Worm (Caenorhabditis elegans) whole organism, early embryonic: Measurements from ENCODE around the gene W02H5.2.

Source experiments
- B0310.2 ChIP-seq: sonication (generic microtip); optimal IDR thresholded peaks from 2 replicates; lab custom pipeline; 2016; ENCODE audit warnings: mild to moderate bottlenecking, missing genetic modification characterization, missing compliant biosample characterization
- F13C5.2 ChIP-seq: sonication (generic microtip); optimal IDR thresholded peaks from 2 replicates; lab custom pipeline; 2017; ENCODE audit warnings: mild to moderate bottlenecking, missing genetic modification characterization, inconsistent platforms, missing compliant biosample characterization
- aly-1 ChIP-seq: sonication (generic microtip); optimal IDR thresholded peaks from 2 replicates; lab custom pipeline; 2016; ENCODE audit warnings: missing genetic modification characterization, missing compliant biosample characterization
- ama-1 ChIP-seq: fragments of 150-350 bp; optimal IDR thresholded peaks from 2 replicates; lab custom pipeline; 2014
- ceh-13 ChIP-seq: fragments of 200-800 bp; sonication (Bioruptor generic); optimal IDR thresholded peaks from 2 replicates; lab custom pipeline; 2018; ENCODE audit warnings: mild to moderate bottlenecking, missing genetic modification characterization, missing compliant biosample characterization
- ceh-36 ChIP-seq: sonication (generic microtip); optimal IDR thresholded peaks from 2 replicates; lab custom pipeline; 2016; ENCODE audit warnings: missing genetic modification characterization, inconsistent platforms, missing compliant biosample characterization
- ets-7 ChIP-seq: sonication (generic microtip); optimal IDR thresholded peaks from 2 replicates; lab custom pipeline; 2016; ENCODE audit warnings: missing genotype, missing genetic modification characterization, missing compliant biosample characterization
- flt-1 ChIP-seq: fragments of 200-800 bp; sonication (Bioruptor generic); IDR thresholded peaks from 2 replicates; pipeline ENCODE4 v1.3.6; 2022; ENCODE audit warnings: missing genetic modification characterization, missing compliant biosample characterization
- hmbx-1 ChIP-seq: sonication (generic microtip); optimal IDR thresholded peaks from 2 replicates; lab custom pipeline; 2016; ENCODE audit warnings: mild to moderate bottlenecking, missing genetic modification characterization, missing compliant biosample characterization
- hmg-4 ChIP-seq: fragments of 200-800 bp; sonication (Bioruptor generic); optimal IDR thresholded peaks from 2 replicates; lab custom pipeline; 2018; ENCODE audit warnings: mild to moderate bottlenecking, missing genetic modification characterization, missing compliant biosample characterization
- hnd-1 ChIP-seq: sonication (generic microtip); optimal IDR thresholded peaks from 2 replicates; lab custom pipeline; 2016; ENCODE audit warnings: missing genetic modification characterization, missing compliant biosample characterization
- pes-1 ChIP-seq: fragments of 200-800 bp; sonication (Bioruptor generic); IDR thresholded peaks from 2 replicates; pipeline ENCODE4 v1.3.6; 2022; ENCODE audit warnings: missing genetic modification reagents, missing genetic modification characterization, missing compliant biosample characterization
- scrt-1 ChIP-seq: fragments of 200-800 bp; sonication (Bioruptor generic); IDR thresholded peaks from 2 replicates; pipeline ENCODE4 v1.3.6; 2022; ENCODE audit warnings: missing genetic modification characterization, missing compliant biosample characterization
- sea-1 ChIP-seq: fragments of 200-800 bp; sonication (Bioruptor generic); conservative IDR thresholded peaks from 2 replicates; pipeline ENCODE4 v1.3.6; 2022; ENCODE audit warnings: missing genetic modification characterization, missing compliant biosample characterization
- tbx-11 ChIP-seq: fragments of 200-800 bp; sonication (Bioruptor generic); IDR thresholded peaks from 2 replicates; pipeline ENCODE4 v1.3.6; 2022; ENCODE audit warnings: missing genetic modification characterization, missing compliant biosample characterization
- tbx-37 ChIP-seq: fragments of 200-800 bp; sonication (Bioruptor generic); conservative IDR thresholded peaks from 2 replicates; pipeline ENCODE4 v1.3.6; 2022; ENCODE audit warnings: missing genetic modification reagents, missing genetic modification characterization, missing compliant biosample characterization
- tra-4 ChIP-seq: sonication (generic microtip); optimal IDR thresholded peaks from 2 replicates; lab custom pipeline; 2017; ENCODE audit warnings: missing genetic modification characterization, missing compliant biosample characterization

W02H5.2 gene

ce11 chrV:2646067-2646466, 6.9 kb downstream of the W02H5.2 start:
- TF ChIP-seq pes-1 (GFP tag; lab: Robert Waterston, UW), result no peak
- no peak for TF ChIP-seq sea-1 (GFP tag; lab: Robert Waterston, UW)
- TF ChIP-seq aly-1 (tag; lab: Kevin White, UChicago), result no peak
- no peak for TF ChIP-seq hmbx-1
- TF ChIP-seq F13C5.2 (tag; lab: Kevin White, UChicago), result no peak
- TF ChIP-seq scrt-1 (GFP tag; lab: Robert Waterston, UW), result no peak
- no peak for TF ChIP-seq ceh-36
- no peak for TF ChIP-seq ets-7 (tag; lab: Kevin White, UChicago)
- no peak for TF ChIP-seq flt-1 (GFP tag; lab: Robert Waterston, UW)
- no peak for TF ChIP-seq hmg-4 (GFP tag; lab: Kevin White, UChicago)
- TF ChIP-seq hnd-1 (tag; lab: Kevin White, UChicago), result no peak
- TF ChIP-seq tbx-37, result no peak
- TF ChIP-seq B0310.2 (tag; lab: Kevin White, UChicago), result no peak
- TF ChIP-seq tbx-11 (GFP tag; lab: Robert Waterston, UW), result no peak
- TF ChIP-seq tra-4, result no peak
- TF ChIP-seq ceh-13 (GFP tag; lab: Kevin White, UChicago), result no peak
- no peak for TF ChIP-seq ama-1

DNA sequence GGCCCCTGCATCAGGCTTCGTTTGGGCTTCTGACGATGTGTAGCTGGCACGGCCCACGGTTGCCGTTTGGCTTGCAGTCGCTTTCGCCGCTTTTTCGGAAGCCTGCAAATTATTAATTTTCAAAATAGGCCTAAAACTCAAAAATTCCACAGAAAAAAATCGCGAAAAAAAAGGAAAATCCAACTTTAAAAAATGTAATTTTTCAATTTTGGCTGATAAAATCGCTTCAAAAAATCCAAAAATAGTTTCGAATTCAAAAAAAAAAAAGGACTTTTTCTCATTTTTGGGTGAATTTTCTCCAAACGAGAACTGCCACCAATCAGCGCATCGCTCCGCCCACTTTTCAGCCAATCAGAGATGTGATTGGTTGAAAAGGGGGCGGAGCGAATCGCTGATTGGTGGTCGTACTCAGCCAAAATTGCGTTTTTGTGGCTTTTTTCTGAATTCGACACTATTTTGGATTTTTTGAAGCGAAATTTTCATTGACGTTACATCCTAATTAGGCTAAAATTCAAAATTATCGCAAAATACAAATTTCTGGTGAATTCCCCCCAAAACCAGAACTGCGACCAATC, 8.2 kb downstream of the W02H5.2 start:
- TF ChIP-seq tbx-37, result no peak
- no peak for TF ChIP-seq ceh-36
- TF ChIP-seq hmg-4 (GFP tag; lab: Kevin White, UChicago), result no peak
- no peak for TF ChIP-seq scrt-1 (GFP tag; lab: Robert Waterston, UW)
- TF ChIP-seq aly-1 (tag; lab: Kevin White, UChicago), result no peak
- no peak for TF ChIP-seq pes-1 (GFP tag; lab: Robert Waterston, UW)
- TF ChIP-seq flt-1 (GFP tag; lab: Robert Waterston, UW), result no peak
- TF ChIP-seq hnd-1 (tag; lab: Kevin White, UChicago), result no peak
- TF ChIP-seq F13C5.2 (tag; lab: Kevin White, UChicago), result no peak
- no peak for TF ChIP-seq ets-7 (tag; lab: Kevin White, UChicago)

- TF ChIP-seq ama-1, result no peak
- no peak for TF ChIP-seq tbx-37
- no peak for TF ChIP-seq F13C5.2 (tag; lab: Kevin White, UChicago)
- TF ChIP-seq hmg-4 (GFP tag; lab: Kevin White, UChicago), result no peak
- no peak for TF ChIP-seq tbx-11 (GFP tag; lab: Robert Waterston, UW)
- TF ChIP-seq ets-7 (tag; lab: Kevin White, UChicago), result no peak
- TF ChIP-seq flt-1 (GFP tag; lab: Robert Waterston, UW), result no peak
- no peak for TF ChIP-seq scrt-1 (GFP tag; lab: Robert Waterston, UW)
- TF ChIP-seq hnd-1 (tag; lab: Kevin White, UChicago), result no peak
- no peak for TF ChIP-seq sea-1 (GFP tag; lab: Robert Waterston, UW)
- no peak for TF ChIP-seq tra-4
- no peak for TF ChIP-seq B0310.2 (tag; lab: Kevin White, UChicago)
- TF ChIP-seq ceh-36, result no peak
- TF ChIP-seq hmbx-1, result no peak
- TF ChIP-seq aly-1 (tag; lab: Kevin White, UChicago), result no peak
Observed at ce11 chrV:2650980-2651379, 11.8 kb downstream of the W02H5.2 start.

ce11 chrV:2652557-2653133, 13.5 kb downstream of the W02H5.2 start, which contains the start of the genes W02H5.8 and angl-1:
W02H5.8 (minus strand) TSS chrV:2652657.
angl-1 (plus strand) TSS chrV:2653083.
- TF ChIP-seq ceh-13 (GFP tag; lab: Kevin White, UChicago), result no peak
- no peak for TF ChIP-seq tbx-11 (GFP tag; lab: Robert Waterston, UW)
- no peak for TF ChIP-seq ceh-36

ce11 chrV:2656159-2656558, 17.0 kb downstream of the W02H5.2 start:
- TF ChIP-seq B0310.2 (tag; lab: Kevin White, UChicago) (no peak), scrt-1 (GFP tag; lab: Robert Waterston, UW) (no peak), hnd-1 (tag; lab: Kevin White, UChicago) (no peak), sea-1 (GFP tag; lab: Robert Waterston, UW) (no peak), ceh-36 (no peak), tra-4 (no peak), flt-1 (GFP tag; lab: Robert Waterston, UW) (no peak), pes-1 (GFP tag; lab: Robert Waterston, UW) (no peak), ama-1 (no peak)

- TF ChIP-seq ama-1 (no peak), tra-4 (no peak), hmbx-1 (no peak), ets-7 (tag; lab: Kevin White, UChicago) (no peak), ceh-36 (no peak), pes-1 (GFP tag; lab: Robert Waterston, UW) (no peak), B0310.2 (tag; lab: Kevin White, UChicago) (no peak), flt-1 (GFP tag; lab: Robert Waterston, UW) (no peak), scrt-1 (GFP tag; lab: Robert Waterston, UW) (no peak), aly-1 (tag; lab: Kevin White, UChicago) (no peak), tbx-11 (GFP tag; lab: Robert Waterston, UW) (no peak), sea-1 (GFP tag; lab: Robert Waterston, UW) (no peak), hmg-4 (GFP tag; lab: Kevin White, UChicago) (no peak), hnd-1 (tag; lab: Kevin White, UChicago) (no peak), ceh-13 (GFP tag; lab: Kevin White, UChicago) (no peak), F13C5.2 (tag; lab: Kevin White, UChicago) (no peak), tbx-37 (no peak)
Observed at ce11 chrV:2657682-2658081, 18.5 kb downstream of the W02H5.2 start.

ce11 chrV:2660457-2660856, 21.3 kb downstream of the W02H5.2 start:
- TF ChIP-seq sea-1 (GFP tag; lab: Robert Waterston, UW), result no peak
- TF ChIP-seq ceh-13 (GFP tag; lab: Kevin White, UChicago), result no peak
- TF ChIP-seq aly-1 (tag; lab: Kevin White, UChicago), result no peak
- TF ChIP-seq hmbx-1, result no peak
- no peak for TF ChIP-seq B0310.2 (tag; lab: Kevin White, UChicago)
- no peak for TF ChIP-seq pes-1 (GFP tag; lab: Robert Waterston, UW)
- no peak for TF ChIP-seq tbx-37
- no peak for TF ChIP-seq hmg-4 (GFP tag; lab: Kevin White, UChicago)
- TF ChIP-seq ets-7 (tag; lab: Kevin White, UChicago), result no peak
- TF ChIP-seq F13C5.2 (tag; lab: Kevin White, UChicago), result no peak
- no peak for TF ChIP-seq tra-4
- TF ChIP-seq ceh-36, result no peak
- no peak for TF ChIP-seq flt-1 (GFP tag; lab: Robert Waterston, UW)
